Fruit fly (Drosophila melanogaster) whole organism, adult: ENCODE data around the gene Or33c.

Source experiments
- CG11617 ChIP-seq: fragments of 200-800 bp; sonication (Bioruptor generic); optimal IDR thresholded peaks from 2 replicates; lab custom pipeline; 2017; ENCODE audit warnings: mild to moderate bottlenecking, missing biosample characterization, missing genetic modification reagents, missing genetic modification characterization
- CG12768 ChIP-seq: fragments of 200-800 bp; sonication (Bioruptor generic); optimal IDR thresholded peaks from 2 replicates; lab custom pipeline; 2017; ENCODE audit warnings: missing biosample characterization, missing genetic modification characterization, mild to moderate bottlenecking, moderate library complexity, missing genetic modification reagents
- CG14711 ChIP-seq: fragments of 200-800 bp; sonication (Bioruptor generic); optimal IDR thresholded peaks from 2 replicates; lab custom pipeline; 2018; ENCODE audit warnings: missing biosample characterization, mild to moderate bottlenecking, missing genetic modification characterization, moderate library complexity
- CG1620 ChIP-seq: fragments of 200-800 bp; sonication (Bioruptor generic); optimal IDR thresholded peaks from 2 replicates; lab custom pipeline; 2016; ENCODE audit warnings: missing biosample characterization, missing genetic modification characterization
- CG33017 ChIP-seq: fragments of 200-800 bp; sonication (Bioruptor generic); optimal IDR thresholded peaks from 2 replicates; lab custom pipeline; 2018; ENCODE audit warnings: missing biosample characterization, mild to moderate bottlenecking, missing genetic modification characterization, moderate library complexity
- CG5204 ChIP-seq: fragments of 200-800 bp; sonication (Bioruptor generic); optimal IDR thresholded peaks from 2 replicates; lab custom pipeline; 2016; ENCODE audit warnings: missing biosample characterization, missing genetic modification characterization
- CG7045 ChIP-seq: fragments of 200-800 bp; sonication (Bioruptor generic); optimal IDR thresholded peaks from 2 replicates; lab custom pipeline; 2017; ENCODE audit warnings: missing biosample characterization, mild to moderate bottlenecking, missing genetic modification characterization
- CG7101 ChIP-seq: fragments of 200-800 bp; sonication (Bioruptor generic); optimal IDR thresholded peaks from 2 replicates; lab custom pipeline; 2018; ENCODE audit warnings: missing biosample characterization, mild to moderate bottlenecking, missing genetic modification characterization, moderate library complexity
- Clk ChIP-seq: fragments of 200-800 bp; sonication (Bioruptor generic); optimal IDR thresholded peaks from 2 replicates; lab custom pipeline; 2017; ENCODE audit warnings: missing biosample characterization, missing genetic modification characterization
- Crg-1 ChIP-seq: fragments of 200-800 bp; sonication (Bioruptor generic); optimal IDR thresholded peaks from 2 replicates; lab custom pipeline; 2016; ENCODE audit warnings: missing biosample characterization, missing genetic modification characterization
- Hr96 ChIP-seq: fragments of 200-800 bp; sonication (Bioruptor generic); optimal IDR thresholded peaks from 2 replicates; lab custom pipeline; 2016; ENCODE audit warnings: missing biosample characterization, missing genetic modification characterization
- Mnt ChIP-seq: fragments of 200-800 bp; sonication (Bioruptor generic); optimal IDR thresholded peaks from 2 replicates; lab custom pipeline; 2016; ENCODE audit warnings: missing biosample characterization, mild to moderate bottlenecking, missing genetic modification characterization
- bab1 ChIP-seq: fragments of 200-800 bp; sonication (Bioruptor generic); optimal IDR thresholded peaks from 3 replicates; lab custom pipeline; 2019; ENCODE audit warnings: missing biosample characterization, mild to moderate bottlenecking, missing genetic modification characterization, moderate library complexity
- cic ChIP-seq: fragments of 200-800 bp; sonication (Bioruptor generic); optimal IDR thresholded peaks from 2 replicates; lab custom pipeline; 2017; ENCODE audit warnings: missing biosample characterization, mild to moderate bottlenecking, missing genetic modification characterization, moderate library complexity
- cnc ChIP-seq, 2 experiments: fragments of >200 bp; optimal IDR thresholded peaks; 2 replicates each; lab custom pipeline; 2017
- kay ChIP-seq: fragments of 200-800 bp; sonication (Bioruptor generic); peaks from one replicate; lab custom pipeline; 2016; ENCODE audit warnings: missing biosample characterization, missing genetic modification characterization, borderline replicate concordance
- ovo ChIP-seq: fragments of 200-800 bp; sonication (Bioruptor generic); optimal IDR thresholded peaks from 2 replicates; lab custom pipeline; 2016; ENCODE audit warnings: missing biosample characterization, missing genetic modification characterization
- pad ChIP-seq: fragments of 200-800 bp; sonication (Bioruptor generic); optimal IDR thresholded peaks from 3 replicates; lab custom pipeline; 2017; ENCODE audit warnings: missing biosample characterization, missing genetic modification characterization, mild to moderate bottlenecking, moderate library complexity, missing genetic modification reagents
- tj ChIP-seq: fragments of 200-800 bp; sonication (Bioruptor generic); optimal IDR thresholded peaks from 3 replicates; lab custom pipeline; 2017; ENCODE audit warnings: missing biosample characterization, mild to moderate bottlenecking, missing genetic modification characterization, moderate library complexity
- toe ChIP-seq: fragments of 200-800 bp; sonication (Bioruptor generic); optimal IDR thresholded peaks from 2 replicates; lab custom pipeline; 2016; ENCODE audit warnings: missing biosample characterization, missing genetic modification characterization

Or33c gene

dm6 chr2L:11934205-11934604, 3.6 kb upstream of the Or33c start, which contains the start of gene Or33a:
Or33a (plus strand) TSS chr2L:11934505.
- no peak for TF ChIP-seq cnc (optimal IDR thresholded peaks at IDR 0.05; lab: Kevin White, UChicago)
- TF ChIP-seq Hr96 (GFP tag; lab: Kevin White, UChicago) = no peak
- TF ChIP-seq Clk (GFP tag; lab: Kevin White, UChicago) = no peak
- TF ChIP-seq CG33017 = no peak
- TF ChIP-seq cic (GFP tag; lab: Kevin White, UChicago) = no peak
- TF ChIP-seq CG14711 (tag; lab: Kevin White, UChicago) = no peak
- TF ChIP-seq CG5204 (GFP tag; lab: Kevin White, UChicago) = no peak

- TF ChIP-seq CG12768 (GFP tag; lab: Kevin White, UChicago) (no peak), toe (GFP tag; lab: Kevin White, UChicago) (no peak), bab1 (GFP tag; lab: Kevin White, UChicago) (no peak), Clk (GFP tag; lab: Kevin White, UChicago) (no peak), cnc (optimal IDR thresholded peaks at IDR 0.05; lab: Kevin White, UChicago) (no peak), CG33017 (no peak), CG14711 (tag; lab: Kevin White, UChicago) (no peak), pad (GFP tag; lab: Kevin White, UChicago) (no peak), ovo (GFP tag; lab: Kevin White, UChicago) (no peak), CG1620 (GFP tag; lab: Kevin White, UChicago) (no peak), CG7101 (tag; lab: Kevin White, UChicago) (no peak)
Measured at dm6 chr2L:11935881-11936280, 1.9 kb upstream of the Or33c start, which contains the start of gene Or33b. Or33b (plus strand) TSS chr2L:11936181.

DNA sequence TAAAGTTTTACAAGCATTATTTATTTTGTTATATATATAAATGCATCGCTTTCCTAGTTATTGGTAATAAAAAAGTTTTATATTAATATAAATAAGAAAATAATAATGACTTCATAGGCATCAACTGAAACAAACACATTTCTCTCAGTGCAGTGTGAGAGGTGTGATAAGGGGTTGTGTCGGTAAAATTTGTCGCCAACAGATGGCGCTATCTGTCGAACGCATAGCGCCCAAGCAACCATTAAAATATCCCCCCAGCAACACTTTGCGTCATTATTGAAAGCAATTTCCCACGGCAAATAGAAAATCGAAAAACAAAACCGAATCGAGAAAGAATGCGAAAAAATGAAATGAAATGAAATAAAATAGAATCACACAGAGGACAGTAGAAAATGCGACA, 2.9 kb downstream of the Or33c start:
- TF ChIP-seq CG5204 (GFP tag; lab: Kevin White, UChicago) (no peak), Mnt (no peak), Hr96 (GFP tag; lab: Kevin White, UChicago) (no peak), CG11617 (GFP tag; lab: Kevin White, UChicago) (no peak), cic (GFP tag; lab: Kevin White, UChicago) (no peak), CG1620 (GFP tag; lab: Kevin White, UChicago) (no peak), toe (GFP tag; lab: Kevin White, UChicago) (no peak), ovo (GFP tag; lab: Kevin White, UChicago) (no peak), kay (GFP tag; lab: Kevin White, UChicago) (no peak), CG14711 (tag; lab: Kevin White, UChicago) (no peak), tj (GFP tag; lab: Kevin White, UChicago) (no peak), pad (GFP tag; lab: Kevin White, UChicago) (no peak), CG7045 (GFP tag; lab: Kevin White, UChicago) (no peak), CG12768 (GFP tag; lab: Kevin White, UChicago) (no peak), Crg-1 (no peak), CG33017 (no peak), CG7101 (tag; lab: Kevin White, UChicago) (no peak), Clk (GFP tag; lab: Kevin White, UChicago) (no peak), bab1 (GFP tag; lab: Kevin White, UChicago) (no peak), cnc (optimal IDR thresholded peaks at IDR 0.05; lab: Kevin White, UChicago) (no peak)

DNA sequence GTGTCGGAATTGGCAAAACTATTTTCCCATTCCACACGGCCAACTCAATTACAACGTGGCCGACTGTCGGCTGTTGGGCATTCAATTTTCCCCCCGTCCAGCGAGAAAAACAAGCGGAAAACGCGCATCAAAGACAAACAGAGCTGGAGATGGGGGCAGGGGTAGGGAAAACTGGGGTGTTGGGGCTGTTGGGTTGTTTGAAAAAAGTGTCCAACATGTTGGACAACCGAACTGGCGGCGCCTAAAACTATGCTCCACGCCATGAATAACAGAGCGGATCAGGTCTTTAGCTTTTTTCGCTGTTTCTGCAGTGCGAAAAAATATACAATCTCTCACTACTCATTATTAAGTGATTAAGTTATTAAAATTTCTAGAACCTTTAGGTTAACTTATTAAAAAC, 4.5 kb downstream of the Or33c start:
- TF ChIP-seq bab1 (GFP tag; lab: Kevin White, UChicago) (no peak), toe (GFP tag; lab: Kevin White, UChicago) (no peak), ovo (GFP tag; lab: Kevin White, UChicago) (no peak), CG14711 (tag; lab: Kevin White, UChicago) (no peak), CG7045 (GFP tag; lab: Kevin White, UChicago) (no peak), CG5204 (GFP tag; lab: Kevin White, UChicago) (no peak), CG1620 (GFP tag; lab: Kevin White, UChicago) (no peak), tj (GFP tag; lab: Kevin White, UChicago) (no peak), Clk (GFP tag; lab: Kevin White, UChicago) (no peak), kay (GFP tag; lab: Kevin White, UChicago) (no peak), cnc (optimal IDR thresholded peaks at IDR 0.05; lab: Kevin White, UChicago) (no peak), cic (GFP tag; lab: Kevin White, UChicago) (no peak), CG11617 (GFP tag; lab: Kevin White, UChicago) (no peak)

DNA sequence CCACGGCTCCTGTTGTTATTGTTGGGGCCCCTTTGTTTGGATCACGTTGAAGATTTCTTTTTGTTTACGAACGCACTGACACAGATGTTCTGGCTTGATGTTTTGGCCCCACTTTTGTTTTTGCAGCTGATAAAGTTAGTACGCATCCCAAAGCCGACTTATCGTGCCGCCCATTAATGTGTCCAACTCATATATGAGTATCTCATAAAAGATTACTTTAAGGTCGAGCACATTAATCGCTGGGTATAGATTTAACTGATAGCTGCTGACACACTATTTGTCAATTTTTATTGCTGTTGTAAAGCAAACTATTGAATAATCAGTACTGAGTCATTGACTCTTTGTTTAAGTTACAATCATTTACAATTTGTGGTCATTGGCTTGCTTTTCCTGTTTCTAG, 5.1 kb downstream of the Or33c start:
- TF ChIP-seq bab1 (GFP tag; lab: Kevin White, UChicago) = no peak
- no peak for TF ChIP-seq toe (GFP tag; lab: Kevin White, UChicago)
- TF ChIP-seq Mnt = no peak
- no peak for TF ChIP-seq CG12768 (GFP tag; lab: Kevin White, UChicago)
- no peak for TF ChIP-seq ovo (GFP tag; lab: Kevin White, UChicago)
- no peak for TF ChIP-seq kay (GFP tag; lab: Kevin White, UChicago)
- TF ChIP-seq cnc (optimal IDR thresholded peaks at IDR 0.05; lab: Kevin White, UChicago) = no peak
- no peak for TF ChIP-seq CG11617 (GFP tag; lab: Kevin White, UChicago)
- TF ChIP-seq CG5204 (GFP tag; lab: Kevin White, UChicago) = no peak
- TF ChIP-seq Hr96 (GFP tag; lab: Kevin White, UChicago) = no peak
- no peak for TF ChIP-seq pad (GFP tag; lab: Kevin White, UChicago)
- no peak for TF ChIP-seq Clk (GFP tag; lab: Kevin White, UChicago)
- no peak for TF ChIP-seq CG7101 (tag; lab: Kevin White, UChicago)
- no peak for TF ChIP-seq cic (GFP tag; lab: Kevin White, UChicago)
- TF ChIP-seq CG33017 = no peak
- TF ChIP-seq Crg-1 = no peak
- TF ChIP-seq CG7045 (GFP tag; lab: Kevin White, UChicago) = no peak
- TF ChIP-seq CG14711 (tag; lab: Kevin White, UChicago) = no peak

DNA sequence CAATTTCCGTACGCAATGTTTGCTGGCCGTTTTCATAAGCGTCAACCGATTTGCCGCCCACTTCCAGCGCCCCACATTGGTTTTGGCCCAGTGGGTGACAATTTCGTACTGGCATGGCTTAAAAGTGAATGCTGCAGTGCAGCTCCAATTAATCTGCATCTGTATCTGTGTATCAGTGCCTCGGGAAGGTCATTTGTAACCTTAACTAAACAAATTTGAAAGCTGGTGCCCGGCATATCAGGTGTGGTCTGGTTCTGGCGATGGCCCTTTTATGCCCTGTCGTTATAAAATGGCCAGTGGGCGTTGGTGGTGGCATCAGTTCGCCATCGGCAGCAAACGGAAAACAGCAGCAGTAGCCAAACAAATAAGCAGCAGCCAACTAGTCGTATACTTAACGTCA, 6.1 kb downstream of the Or33c start, which contains the start of gene Crys:
Gene Crys, plus strand, starts transcription at position 301 of the 400 bp plus-strand sequence.
- TF ChIP-seq pad (GFP tag; lab: Kevin White, UChicago) = no peak
- no peak for TF ChIP-seq ovo (GFP tag; lab: Kevin White, UChicago)
- TF ChIP-seq bab1 (GFP tag; lab: Kevin White, UChicago) = no peak
- TF ChIP-seq CG11617 (GFP tag; lab: Kevin White, UChicago) = no peak
- TF ChIP-seq CG12768 (GFP tag; lab: Kevin White, UChicago) = no peak
- TF ChIP-seq CG7101 (tag; lab: Kevin White, UChicago) = no peak
- TF ChIP-seq CG33017 = no peak
